Worm (Caenorhabditis elegans) whole organism, L2 larva: ENCODE results near the gene C18D11.3.

Experiments used
- C34F6.9 ChIP-seq: fragments of 150-350 bp; optimal IDR thresholded peaks from 2 replicates; lab custom pipeline; 2014; ENCODE audit warnings: missing biosample characterization, missing genetic modification characterization
- F13H6.1 ChIP-seq: sonication (generic microtip); optimal IDR thresholded peaks from 2 replicates; lab custom pipeline; 2016; ENCODE audit warnings: missing genetic modification characterization, missing compliant biosample characterization
- Y55F3AM.14 ChIP-seq: fragments of 200-800 bp; sonication (Bioruptor generic); optimal IDR thresholded peaks from 2 replicates; lab custom pipeline; 2018; ENCODE audit warnings: mild to moderate bottlenecking, missing genetic modification characterization, missing compliant biosample characterization
- ZK546.5 ChIP-seq: sonication (generic microtip); optimal IDR thresholded peaks from 2 replicates; lab custom pipeline; 2017; ENCODE audit warnings: missing biosample characterization, missing genetic modification characterization
- alr-1 ChIP-seq: fragments of 150-350 bp; optimal IDR thresholded peaks from 2 replicates; lab custom pipeline; 2014; ENCODE audit warnings: missing biosample characterization, missing genetic modification characterization
- ama-1 ChIP-seq: fragments of 150-350 bp; optimal IDR thresholded peaks from 2 replicates; lab custom pipeline; 2018; ENCODE audit warnings: inconsistent platforms
- blmp-1 ChIP-seq: sonication (generic microtip); optimal IDR thresholded peaks from 2 replicates; lab custom pipeline; 2017; ENCODE audit warnings: missing genetic modification characterization, mild to moderate bottlenecking, missing compliant biosample characterization, antibody characterized with exemption, moderate library complexity; ENCODE audit not compliant: insufficient read depth
- ceh-16 ChIP-seq: fragments of 150-350 bp; optimal IDR thresholded peaks from 2 replicates; lab custom pipeline; 2014; ENCODE audit warnings: missing biosample characterization, missing genetic modification characterization
- ceh-82 ChIP-seq: fragments of 150-350 bp; optimal IDR thresholded peaks from 2 replicates; lab custom pipeline; 2014; ENCODE audit warnings: missing biosample characterization, missing genetic modification characterization
- crh-2 ChIP-seq: sonication (generic microtip); optimal IDR thresholded peaks from 2 replicates; lab custom pipeline; 2017; ENCODE audit warnings: missing biosample characterization, missing genetic modification characterization
- dmd-4 ChIP-seq: sonication (generic microtip); optimal IDR thresholded peaks from 2 replicates; lab custom pipeline; 2017; ENCODE audit warnings: missing biosample characterization, missing genetic modification characterization
- egl-27 ChIP-seq: sonication (generic microtip); optimal IDR thresholded peaks from 3 replicates; lab custom pipeline; 2017; ENCODE audit warnings: missing biosample characterization, missing genetic modification reagents, missing genetic modification characterization
- elt-1 ChIP-seq: fragments of 150-350 bp; optimal IDR thresholded peaks from 2 replicates; lab custom pipeline; 2014; ENCODE audit warnings: missing biosample characterization, missing genetic modification characterization
- elt-3 ChIP-seq: sonication (generic microtip); optimal IDR thresholded peaks from 2 replicates; lab custom pipeline; 2017; ENCODE audit warnings: missing biosample characterization, missing genetic modification characterization
- fos-1 ChIP-seq: fragments of 150-350 bp; optimal IDR thresholded peaks from 2 replicates; lab custom pipeline; 2014; ENCODE audit warnings: missing biosample characterization, missing genetic modification characterization
- gmeb-1 ChIP-seq: fragments of 150-350 bp; optimal IDR thresholded peaks from 2 replicates; lab custom pipeline; 2014; ENCODE audit warnings: missing biosample characterization, missing genetic modification characterization
- lin-11 ChIP-seq: fragments of 150-350 bp; sonication (generic microtip); optimal IDR thresholded peaks from 2 replicates; lab custom pipeline; 2014; ENCODE audit warnings: missing biosample characterization, missing genetic modification characterization, inconsistent platforms, mixed read lengths
- lin-13 ChIP-seq: fragments of 150-350 bp; optimal IDR thresholded peaks from 2 replicates; lab custom pipeline; 2014; ENCODE audit warnings: missing biosample characterization, missing genetic modification reagents, missing genetic modification characterization
- lin-39 ChIP-seq: fragments of 150-350 bp; optimal IDR thresholded peaks from 2 replicates; lab custom pipeline; 2014; ENCODE audit warnings: missing biosample characterization, missing genetic modification reagents, missing genetic modification characterization
- lsy-2 ChIP-seq, 2 experiments: fragments of 150-350 bp in 1 of 2; sonication (generic microtip) in 1 of 2; optimal IDR thresholded peaks; 2 replicates each; lab custom pipeline; 2014 to 2017; ENCODE audit warnings: missing biosample characterization in 2 of 2, missing genetic modification characterization in 2 of 2
- mbf-1 ChIP-seq: sonication (generic microtip); optimal IDR thresholded peaks from 2 replicates; lab custom pipeline; 2017; ENCODE audit warnings: missing biosample characterization, missing genetic modification characterization
- nhr-10 ChIP-seq: sonication (generic microtip); optimal IDR thresholded peaks from 2 replicates; lab custom pipeline; 2017; ENCODE audit warnings: missing biosample characterization, missing genetic modification characterization
- nhr-11 ChIP-seq: fragments of 150-350 bp; optimal IDR thresholded peaks from 2 replicates; lab custom pipeline; 2014; ENCODE audit warnings: missing biosample characterization, missing genetic modification characterization
- nhr-12 ChIP-seq: fragments of 150-350 bp; optimal IDR thresholded peaks from 2 replicates; lab custom pipeline; 2014; ENCODE audit warnings: missing biosample characterization, missing genetic modification characterization
- nhr-129 ChIP-seq: fragments of 150-350 bp; optimal IDR thresholded peaks from 2 replicates; lab custom pipeline; 2014; ENCODE audit warnings: missing biosample characterization, missing genetic modification characterization
- nhr-23 ChIP-seq: fragments of 150-350 bp; optimal IDR thresholded peaks from 2 replicates; lab custom pipeline; 2014; ENCODE audit warnings: missing biosample characterization, missing genetic modification reagents, missing genetic modification characterization
- nhr-25 ChIP-seq: fragments of 150-350 bp; sonication (generic microtip); optimal IDR thresholded peaks from 3 replicates; lab custom pipeline; 2014; ENCODE audit warnings: missing biosample characterization, missing genetic modification characterization
- nhr-6 ChIP-seq: fragments of 150-350 bp; optimal IDR thresholded peaks from 2 replicates; lab custom pipeline; 2014; ENCODE audit warnings: missing biosample characterization, missing genetic modification characterization
- sem-4 ChIP-seq: fragments of 150-350 bp; optimal IDR thresholded peaks from 2 replicates; lab custom pipeline; 2014; ENCODE audit warnings: missing biosample characterization, missing genetic modification reagents, missing genetic modification characterization
- skn-1 ChIP-seq: sonication (generic microtip); optimal IDR thresholded peaks from 2 replicates; lab custom pipeline; 2017; ENCODE audit warnings: missing biosample characterization, missing genetic modification characterization
- sma-3 ChIP-seq: sonication (generic microtip); optimal IDR thresholded peaks from 2 replicates; lab custom pipeline; 2016; ENCODE audit warnings: missing genetic modification reagents, missing genetic modification characterization, missing compliant biosample characterization
- sma-9 ChIP-seq, 2 experiments: fragments of 150-350 bp in 1 of 2; sonication (generic microtip) in 1 of 2; optimal IDR thresholded peaks; 2 replicates each; lab custom pipeline; 2014 to 2016; ENCODE audit warnings: missing genetic modification characterization in 2 of 2, mild to moderate bottlenecking in 1 of 2, missing biosample characterization in 1 of 2, missing compliant biosample characterization in 1 of 2, missing genetic modification reagents in 1 of 2, moderate library complexity in 1 of 2
- unc-62 ChIP-seq: fragments of 150-350 bp; optimal IDR thresholded peaks from 2 replicates; lab custom pipeline; 2014; ENCODE audit warnings: missing biosample characterization, missing genetic modification reagents, missing genetic modification characterization
- zag-1 ChIP-seq: fragments of 150-350 bp; optimal IDR thresholded peaks from 2 replicates; lab custom pipeline; 2014; ENCODE audit warnings: missing biosample characterization, missing genetic modification characterization
- ztf-11 ChIP-seq: sonication (generic microtip); optimal IDR thresholded peaks from 2 replicates; lab custom pipeline; 2017; ENCODE audit warnings: missing biosample characterization, missing genetic modification characterization
- ztf-4 ChIP-seq: fragments of 150-350 bp; optimal IDR thresholded peaks from 2 replicates; lab custom pipeline; 2014; ENCODE audit warnings: missing biosample characterization, missing genetic modification characterization

The C18D11.3 gene

DNA sequence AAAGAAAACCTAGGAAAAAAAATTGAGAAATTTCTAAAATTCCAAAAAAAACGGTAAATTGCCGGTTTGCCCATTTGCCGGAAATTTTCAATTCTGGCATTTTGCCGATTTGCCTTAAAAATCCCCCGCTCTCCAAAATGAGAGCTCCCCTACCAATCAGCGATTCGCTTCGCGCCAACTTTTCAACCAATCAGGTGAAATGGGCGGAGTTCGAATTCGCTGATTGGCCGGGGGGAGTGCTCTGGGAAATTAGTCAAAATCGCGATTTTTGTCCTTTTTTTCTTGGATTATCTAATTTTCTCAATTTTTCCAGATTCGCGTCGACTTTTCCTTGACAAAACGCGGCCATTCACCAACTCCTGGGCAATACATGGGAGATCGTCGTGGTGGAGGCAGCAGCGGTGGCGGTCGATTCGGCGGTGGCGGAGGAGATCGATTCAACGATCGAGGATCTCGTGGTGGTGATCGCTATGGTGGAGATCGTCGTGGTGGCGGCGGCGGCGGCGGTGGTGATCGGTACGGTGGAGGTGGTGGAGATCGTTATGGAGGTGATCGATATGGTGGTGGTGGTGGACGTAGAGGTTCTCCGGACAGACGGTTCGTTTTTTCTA is 6.4 kb downstream of the C18D11.3 start:
- TF ChIP-seq nhr-23 (tag; lab: Kevin White, UChicago) (no peak), ceh-16 (tag; lab: Kevin White, UChicago) (no peak), nhr-25 (tag; lab: Kevin White, UChicago) (no peak), gmeb-1 (tag; lab: Kevin White, UChicago) (no peak), fos-1 (tag; lab: Kevin White, UChicago) (no peak), ztf-11 (tag; lab: Kevin White, UChicago) (no peak), zag-1 (tag; lab: Kevin White, UChicago) (no peak), lin-11 (tag; lab: Kevin White, UChicago) (no peak), unc-62 (GFP tag; lab: Kevin White, UChicago) (no peak), nhr-10 (tag; lab: Kevin White, UChicago) (no peak), egl-27 (no peak), nhr-6 (tag; lab: Kevin White, UChicago) (no peak), sma-3 (GFP tag; lab: Kevin White, UChicago) (no peak), sem-4 (tag; lab: Kevin White, UChicago) (no peak)

DNA sequence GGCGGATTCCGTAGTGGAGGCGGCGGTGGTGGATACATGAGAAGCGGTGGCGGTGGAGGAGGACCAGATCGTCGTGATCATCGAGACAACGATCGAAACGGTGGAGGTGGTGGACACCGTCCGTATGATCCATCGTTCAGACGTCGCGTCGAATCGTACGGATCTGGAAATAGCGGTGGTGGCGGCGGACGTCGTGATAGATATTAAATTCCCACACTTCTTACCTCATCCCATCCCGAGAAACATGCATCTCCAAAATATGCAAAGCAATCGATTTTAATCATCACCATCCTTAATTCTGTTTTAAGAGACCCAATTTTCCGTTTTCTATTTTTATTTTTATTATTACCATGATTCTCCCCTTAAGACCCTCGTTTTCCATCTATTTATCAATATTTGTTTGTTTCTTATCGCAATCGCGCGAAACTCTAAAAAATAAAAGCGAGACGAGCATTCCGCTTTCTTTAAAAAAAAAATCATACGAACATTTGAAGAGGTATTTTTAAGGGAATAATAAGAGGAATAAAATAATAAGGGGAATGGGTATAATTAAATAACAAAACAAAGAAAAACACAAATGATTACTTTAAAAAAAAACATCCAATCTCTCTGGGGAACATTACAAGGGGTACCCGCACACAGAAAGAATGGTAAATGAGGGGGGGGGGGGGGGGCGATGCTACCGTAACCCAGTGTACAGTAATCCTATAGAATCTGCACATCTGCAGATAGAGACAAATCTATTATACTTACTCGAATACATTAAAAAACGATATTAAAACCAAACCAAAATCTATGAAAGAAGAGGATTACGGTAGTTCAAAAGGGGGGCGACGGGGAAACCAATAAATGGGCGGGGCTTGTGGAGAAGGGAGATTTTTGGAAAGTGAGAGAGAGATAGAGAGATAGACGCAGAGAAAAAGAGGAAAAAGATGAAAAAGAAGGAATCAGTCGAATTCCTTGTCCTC is 7.6 kb downstream of the C18D11.3 start:
- TF ChIP-seq crh-2 (tag; lab: Kevin White, UChicago) (no peak), lsy-2 (tag; optimal IDR thresholded peaks at IDR 0.05; lab: Kevin White, UChicago) (peak in 1 of 2 experiments; percentile 3)

DNA sequence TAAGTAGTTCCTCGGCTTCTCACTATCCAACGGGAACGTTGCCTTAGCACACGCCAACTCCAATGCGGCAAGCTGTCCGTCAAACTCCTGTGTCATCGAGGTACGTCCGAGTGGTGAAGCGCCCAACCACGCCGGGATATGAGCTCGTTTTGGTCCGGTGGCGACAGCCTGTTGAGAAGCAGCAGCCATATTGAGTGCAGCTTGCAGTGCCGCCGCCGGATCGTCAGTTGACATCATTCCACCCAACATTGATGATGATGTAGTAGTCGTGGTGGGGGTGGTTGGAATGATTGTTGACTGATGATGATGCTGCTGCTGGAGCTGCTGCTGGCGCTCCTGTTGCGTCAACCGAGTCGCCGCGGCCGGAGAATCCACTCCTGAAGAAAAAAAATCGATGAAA is 10.2 kb downstream of the C18D11.3 start:
- no peak for TF ChIP-seq C34F6.9 (tag; lab: Kevin White, UChicago)
- no peak for TF ChIP-seq ama-1
- TF ChIP-seq zag-1 (tag; lab: Kevin White, UChicago) = no peak
- no peak for TF ChIP-seq nhr-25 (tag; lab: Kevin White, UChicago)
- TF ChIP-seq nhr-12 (tag; lab: Kevin White, UChicago) = no peak
- TF ChIP-seq skn-1 (tag; lab: Kevin White, UChicago) = no peak
- no peak for TF ChIP-seq egl-27
- no peak for TF ChIP-seq nhr-11
- TF ChIP-seq nhr-23 (tag; lab: Kevin White, UChicago) = no peak
- no peak for TF ChIP-seq elt-3 (tag; lab: Kevin White, UChicago)
- no peak for TF ChIP-seq Y55F3AM.14 (GFP tag; lab: Kevin White, UChicago)
- no peak for TF ChIP-seq dmd-4
- TF ChIP-seq lin-11 (tag; lab: Kevin White, UChicago) = no peak
- TF ChIP-seq ceh-82 = no peak
- no peak for TF ChIP-seq lsy-2 (tag; optimal IDR thresholded peaks at IDR 0.05; lab: Kevin White, UChicago)
- no peak for TF ChIP-seq sma-9 (GFP tag; optimal IDR thresholded peaks at IDR 0.05; lab: Kevin White, UChicago)
- TF ChIP-seq sma-9 (tag; optimal IDR thresholded peaks at IDR 0.05; lab: Kevin White, UChicago) = no peak

DNA sequence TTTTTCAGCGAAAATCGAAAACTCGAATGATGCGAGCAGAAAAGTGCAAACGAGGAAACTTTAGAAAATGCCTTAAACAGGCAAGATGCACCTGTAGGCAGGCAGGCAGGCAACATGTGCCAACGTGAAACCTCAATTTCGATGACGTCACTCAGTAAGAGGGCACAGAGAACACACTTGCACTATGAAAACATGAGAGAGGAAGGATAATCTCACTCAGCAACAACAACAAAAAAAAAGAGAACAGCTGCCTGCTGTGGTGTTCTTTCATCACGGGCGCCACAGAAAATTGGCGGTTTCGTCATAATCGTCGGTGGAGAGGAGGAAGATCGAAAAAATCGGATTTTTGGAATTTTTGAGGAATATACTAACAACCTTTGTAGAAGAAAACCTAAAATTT is 10.9 kb downstream of the C18D11.3 start:
- TF ChIP-seq F13H6.1 (tag; lab: Kevin White, UChicago) (peak; percentile 52), sma-9 (GFP tag; optimal IDR thresholded peaks at IDR 0.05; lab: Kevin White, UChicago) (peak; percentile 12), sma-9 (tag; optimal IDR thresholded peaks at IDR 0.05; lab: Kevin White, UChicago) (no peak), mbf-1 (tag; lab: Kevin White, UChicago) (no peak), lin-11 (tag; lab: Kevin White, UChicago) (no peak), lin-39 (no peak), C34F6.9 (tag; lab: Kevin White, UChicago) (peak; percentile 9), ZK546.5 (tag; lab: Kevin White, UChicago) (no peak), dmd-4 (no peak), nhr-129 (tag; lab: Kevin White, UChicago) (peak; percentile 19), elt-1 (no peak), nhr-11 (no peak), fos-1 (tag; lab: Kevin White, UChicago) (no peak), lin-13 (no peak), alr-1 (tag; lab: Kevin White, UChicago) (no peak), blmp-1 (tag; lab: Kevin White, UChicago) (no peak), ztf-4 (tag; lab: Kevin White, UChicago) (no peak), skn-1 (tag; lab: Kevin White, UChicago) (no peak), ceh-16 (tag; lab: Kevin White, UChicago) (no peak), sem-4 (tag; lab: Kevin White, UChicago) (peak; percentile 44), nhr-12 (tag; lab: Kevin White, UChicago) (no peak)
